Worm (Caenorhabditis elegans): ENCODE measurements around the gene C17E7.4.

DNA sequence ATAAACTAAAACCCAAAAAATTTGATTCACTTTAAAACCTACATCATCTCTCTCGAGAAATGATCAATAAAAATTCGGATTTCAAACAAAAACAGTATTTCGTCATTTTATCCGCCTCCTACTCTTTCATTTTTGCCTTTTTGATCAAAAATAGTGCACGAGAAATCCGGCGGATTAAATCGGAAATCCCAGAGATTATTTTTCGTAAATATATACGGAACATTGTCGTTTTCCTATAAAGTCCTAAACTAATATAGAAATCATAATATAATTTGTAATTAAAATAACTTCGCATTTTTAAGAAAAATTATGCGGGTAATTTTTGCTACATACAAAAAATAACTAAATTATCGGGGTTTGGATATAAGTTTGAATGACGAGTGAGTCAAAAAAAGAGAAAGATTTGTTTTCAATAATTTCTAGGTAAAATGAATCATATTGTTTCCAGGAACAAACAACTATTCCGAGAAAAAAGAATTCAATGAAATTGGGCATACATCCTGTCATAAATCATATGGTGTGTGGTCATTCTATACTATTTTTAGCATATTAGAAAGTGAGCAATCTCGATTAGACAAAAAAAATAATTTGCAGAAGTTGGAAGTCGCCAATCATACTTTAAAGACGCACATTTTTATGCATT is 18.4 kb upstream of the C17E7.4 start, which contains the start of gene nhr-158:
- TF ChIP-seq ceh-31 (tag; optimal IDR thresholded peaks at IDR 0.05) (no peak), hlh-30 (tag; optimal IDR thresholded peaks at IDR 0.05; ENCODE audit: insufficient read depth) (no peak), hlh-8 (tag; optimal IDR thresholded peaks at IDR 0.05) (no peak), dve-1 (tag; optimal IDR thresholded peaks at IDR 0.05) (no peak), hlh-13 (GFP tag; optimal IDR thresholded peaks at IDR 0.05) (no peak), ceh-30 (tag; optimal IDR thresholded peaks at IDR 0.05) (no peak)

All from whole organism, late embryonic.